Worm (Caenorhabditis elegans): ENCODE data around the gene C35D10.5.
A peak's percentile ranks its signal among the peaks of the same experiment; 100 is the strongest.

Gene C35D10.5

ce11 chrIII:4861744-4862401, at the start of gene C35D10.5, which contains the start of gene C35D10.10:
C35D10.5 (plus strand) TSS chrIII:4862351.
C35D10.10 (minus strand) TSS chrIII:4861794.
- no peak for TF ChIP-seq dao-5 (tag; optimal IDR thresholded peaks at IDR 0.05)
- no peak for TF ChIP-seq W03F9.2 (tag; optimal IDR thresholded peaks at IDR 0.05)
- no peak for TF ChIP-seq him-1 (tag; optimal IDR thresholded peaks at IDR 0.05)

- TF ChIP-seq dao-5 (tag; optimal IDR thresholded peaks at IDR 0.05) = no peak
- TF ChIP-seq W03F9.2 (tag; optimal IDR thresholded peaks at IDR 0.05) = no peak
- no peak for TF ChIP-seq him-1 (tag; optimal IDR thresholded peaks at IDR 0.05)
These were observed 47.4 kb upstream of the C35D10.5 start, which contains the start of gene arl-6 for ce11 chrIII:4814730-4815129. arl-6 (minus strand) TSS chrIII:4814830.

DNA sequence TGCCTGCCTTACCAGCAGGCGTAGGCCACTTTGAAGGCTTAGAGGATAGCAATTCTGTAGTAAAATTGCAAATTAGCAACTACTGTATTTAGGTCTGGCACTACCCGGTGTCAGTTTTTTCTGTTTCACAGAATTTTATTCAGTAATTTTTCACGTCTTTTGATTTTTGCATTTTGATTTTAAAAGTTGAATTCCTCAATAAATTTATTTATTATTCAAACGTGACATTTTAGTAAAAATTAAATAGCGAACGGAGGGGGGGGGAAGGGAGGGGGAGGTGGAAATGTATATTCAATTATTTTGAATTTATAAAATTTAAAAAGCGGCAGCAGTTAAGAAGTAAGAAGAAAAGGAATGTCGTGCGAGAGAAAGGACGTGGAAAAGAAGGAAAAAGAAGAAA, 44.9 kb upstream of the C35D10.5 start, which contains the start of gene F26A1.4:
TSS of gene F26A1.4 (plus strand) at position 301 of the 400 bp plus-strand sequence.
- TF ChIP-seq him-1 (tag; optimal IDR thresholded peaks at IDR 0.05) (no peak), W03F9.2 (tag; optimal IDR thresholded peaks at IDR 0.05) (no peak), dao-5 (tag; optimal IDR thresholded peaks at IDR 0.05) (no peak)

DNA sequence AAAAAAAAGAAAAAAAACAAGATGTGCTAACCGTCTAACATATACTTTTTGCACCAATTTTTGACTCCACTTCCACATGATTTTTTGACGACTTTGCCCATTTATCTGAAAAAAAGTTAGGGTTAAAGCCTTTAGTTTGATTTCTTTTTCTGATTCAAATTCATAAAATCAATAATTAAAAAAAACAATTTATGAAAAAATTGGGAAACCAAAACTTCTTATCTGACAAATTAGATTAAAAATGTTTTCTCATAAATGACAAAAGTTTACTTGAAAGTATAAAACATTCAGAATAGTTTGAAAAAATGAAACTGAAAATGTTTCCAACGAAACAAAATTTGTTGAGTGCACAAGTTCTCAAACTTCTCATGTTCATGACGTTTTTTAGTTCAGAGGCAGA, 42.3 kb upstream of the C35D10.5 start, which contains the start of gene F26A1.7:
TSS of gene F26A1.7 (minus strand) at position 101 of the 400 bp plus-strand sequence.
- no peak for TF ChIP-seq W03F9.2 (tag; optimal IDR thresholded peaks at IDR 0.05)
- TF ChIP-seq him-1 (tag; optimal IDR thresholded peaks at IDR 0.05) = no peak
- no peak for TF ChIP-seq dao-5 (tag; optimal IDR thresholded peaks at IDR 0.05)

DNA sequence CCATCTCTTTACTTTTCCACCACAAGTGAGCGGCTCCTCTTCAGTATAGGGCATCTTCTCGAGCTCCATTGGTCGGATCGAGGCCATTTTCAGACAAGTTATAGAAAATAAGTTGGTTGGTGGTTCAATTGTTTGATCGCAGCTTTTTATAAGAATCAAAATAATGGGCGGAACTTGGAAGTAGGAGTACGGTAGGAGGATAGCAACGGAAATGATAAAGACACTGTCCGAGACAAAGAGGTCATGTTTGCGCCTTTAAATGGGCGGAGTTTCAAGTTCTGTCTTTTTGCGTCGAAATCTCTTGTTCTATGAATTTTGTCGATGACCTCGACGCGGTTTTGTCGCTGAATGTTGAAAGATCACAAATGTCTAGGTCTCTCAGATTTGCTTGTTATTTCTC, 40.0 kb upstream of the C35D10.5 start, which contains the start of gene F26A1.8:
TSS of gene F26A1.8 (minus strand) at position 101 of the 400 bp plus-strand sequence.
- TF ChIP-seq W03F9.2 (tag; optimal IDR thresholded peaks at IDR 0.05) (no peak), him-1 (tag; optimal IDR thresholded peaks at IDR 0.05) (no peak), dao-5 (tag; optimal IDR thresholded peaks at IDR 0.05) (no peak)

ce11 chrIII:4826606-4827005, 35.5 kb upstream of the C35D10.5 start, which contains the start of gene F26A1.3:
F26A1.3 (plus strand) TSS chrIII:4826906.
- TF ChIP-seq W03F9.2 (tag; optimal IDR thresholded peaks at IDR 0.05) (no peak), him-1 (tag; optimal IDR thresholded peaks at IDR 0.05) (no peak), dao-5 (tag; optimal IDR thresholded peaks at IDR 0.05) (no peak)

ce11 chrIII:4829440-4829839, 32.7 kb upstream of the C35D10.5 start, which contains the start of gene F26A1.9:
F26A1.9 (minus strand) TSS chrIII:4829540.
- TF ChIP-seq W03F9.2 (tag; optimal IDR thresholded peaks at IDR 0.05) (no peak), him-1 (tag; optimal IDR thresholded peaks at IDR 0.05) (no peak)

- TF ChIP-seq dao-5 (tag; optimal IDR thresholded peaks at IDR 0.05) (no peak), W03F9.2 (tag; optimal IDR thresholded peaks at IDR 0.05) (no peak), him-1 (tag; optimal IDR thresholded peaks at IDR 0.05) (no peak)
These were observed 31.9 kb upstream of the C35D10.5 start, which contains the start of gene nspd-9 for ce11 chrIII:4830207-4830606. nspd-9 (minus strand) TSS chrIII:4830307.

DNA sequence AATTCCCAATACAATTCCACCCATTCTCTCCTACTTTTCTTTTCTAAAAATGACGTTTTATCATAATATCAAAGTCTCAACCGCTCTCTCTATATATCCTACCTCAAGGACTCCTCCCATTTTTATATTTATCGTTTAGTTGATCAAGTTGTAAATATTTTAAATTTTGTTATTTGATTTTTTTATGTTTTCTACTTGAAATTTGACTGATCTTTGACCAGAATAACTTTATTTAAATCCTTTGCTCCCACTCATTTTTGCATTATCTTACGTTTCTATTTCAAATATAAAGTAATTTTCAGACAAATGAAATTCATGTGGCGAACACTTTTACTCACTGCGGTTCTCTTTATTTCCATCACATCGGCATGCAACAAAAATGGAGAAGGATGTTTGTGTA, 24.7 kb upstream of the C35D10.5 start, which contains the start of the genes acbp-7 and F26A1.19:
TSS of gene acbp-7 (plus strand) at position 301 of the 400 bp plus-strand sequence.
TSS of gene F26A1.19 (plus strand) at position 303 of the 400 bp plus-strand sequence.
- no peak for TF ChIP-seq dao-5 (tag; optimal IDR thresholded peaks at IDR 0.05)
- no peak for TF ChIP-seq him-1 (tag; optimal IDR thresholded peaks at IDR 0.05)
- no peak for TF ChIP-seq W03F9.2 (tag; optimal IDR thresholded peaks at IDR 0.05)

ce11 chrIII:4842173-4842572, 20.0 kb upstream of the C35D10.5 start, which contains the start of gene clec-156:
clec-156 (minus strand) TSS chrIII:4842273.
- TF ChIP-seq him-1 (tag; optimal IDR thresholded peaks at IDR 0.05) (no peak), W03F9.2 (tag; optimal IDR thresholded peaks at IDR 0.05) (no peak), dao-5 (tag; optimal IDR thresholded peaks at IDR 0.05) (no peak)

- no peak for TF ChIP-seq dao-5 (tag; optimal IDR thresholded peaks at IDR 0.05)
- TF ChIP-seq him-1 (tag; optimal IDR thresholded peaks at IDR 0.05) = no peak
- no peak for TF ChIP-seq W03F9.2 (tag; optimal IDR thresholded peaks at IDR 0.05)
These were observed 17.8 kb upstream of the C35D10.5 start, which contains the start of the genes clec-157 and fkh-5 for ce11 chrIII:4844327-4844726. clec-157 (minus strand) TSS chrIII:4844427. fkh-5 (plus strand) TSS chrIII:4844662.

DNA sequence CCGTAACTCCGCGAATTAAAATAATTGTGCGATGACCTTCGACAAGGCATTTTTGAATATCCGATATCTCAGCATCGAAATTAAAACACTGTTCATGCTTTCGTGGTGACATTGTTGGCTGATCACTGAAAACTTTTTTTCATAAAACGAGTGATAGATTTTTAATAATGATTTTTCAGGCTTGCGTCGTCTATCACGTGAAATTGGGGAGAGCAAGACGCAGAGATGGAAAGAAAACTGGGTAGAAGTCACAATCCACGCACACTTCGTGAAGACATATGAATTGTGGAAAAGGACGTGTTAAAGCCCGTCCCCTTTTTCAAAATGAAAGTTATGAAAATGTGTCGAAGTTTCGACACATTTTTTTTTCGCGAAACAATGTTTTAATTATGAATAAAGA, 12.4 kb upstream of the C35D10.5 start, which contains the start of gene nonu-1:
TSS of gene nonu-1 (minus strand) at position 169 of the 400 bp plus-strand sequence.
- TF ChIP-seq dao-5 (tag; optimal IDR thresholded peaks at IDR 0.05) = no peak
- no peak for TF ChIP-seq W03F9.2 (tag; optimal IDR thresholded peaks at IDR 0.05)
- no peak for TF ChIP-seq him-1 (tag; optimal IDR thresholded peaks at IDR 0.05)

DNA sequence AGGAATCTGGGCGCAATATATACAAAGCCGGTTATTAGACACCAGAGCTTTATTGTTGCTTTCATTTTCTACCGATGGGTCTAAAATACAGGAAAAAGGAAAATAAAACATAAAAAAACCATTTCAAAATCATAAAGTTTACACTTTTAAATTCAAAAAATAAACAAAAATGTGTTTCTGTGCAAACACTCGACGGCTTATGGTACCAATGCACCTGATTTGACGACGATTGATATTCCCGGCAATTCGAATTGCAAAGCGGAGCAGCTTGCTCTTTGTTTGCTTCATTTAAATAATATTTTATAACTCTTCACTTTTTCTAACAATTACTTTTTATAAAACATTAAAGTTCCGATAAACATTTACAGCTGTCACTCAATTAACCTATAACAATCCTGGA, 12.0 kb upstream of the C35D10.5 start, which contains the start of gene F26A1.1:
TSS of gene F26A1.1 (plus strand) at position 369 of the 400 bp plus-strand sequence.
- TF ChIP-seq W03F9.2 (tag; optimal IDR thresholded peaks at IDR 0.05) (peak; percentile 73), dao-5 (tag; optimal IDR thresholded peaks at IDR 0.05) (no peak), him-1 (tag; optimal IDR thresholded peaks at IDR 0.05) (no peak)

ce11 chrIII:4852025-4852424, 10.1 kb upstream of the C35D10.5 start, which contains the start of gene ced-4:
ced-4 (plus strand) TSS chrIII:4852325.
- TF ChIP-seq W03F9.2 (tag; optimal IDR thresholded peaks at IDR 0.05) (no peak), him-1 (tag; optimal IDR thresholded peaks at IDR 0.05) (no peak), dao-5 (tag; optimal IDR thresholded peaks at IDR 0.05) (no peak)

All from whole organism, L4/young adult.